Fruit fly (Drosophila melanogaster): ENCODE data around the gene Sr-CIV.

DNA sequence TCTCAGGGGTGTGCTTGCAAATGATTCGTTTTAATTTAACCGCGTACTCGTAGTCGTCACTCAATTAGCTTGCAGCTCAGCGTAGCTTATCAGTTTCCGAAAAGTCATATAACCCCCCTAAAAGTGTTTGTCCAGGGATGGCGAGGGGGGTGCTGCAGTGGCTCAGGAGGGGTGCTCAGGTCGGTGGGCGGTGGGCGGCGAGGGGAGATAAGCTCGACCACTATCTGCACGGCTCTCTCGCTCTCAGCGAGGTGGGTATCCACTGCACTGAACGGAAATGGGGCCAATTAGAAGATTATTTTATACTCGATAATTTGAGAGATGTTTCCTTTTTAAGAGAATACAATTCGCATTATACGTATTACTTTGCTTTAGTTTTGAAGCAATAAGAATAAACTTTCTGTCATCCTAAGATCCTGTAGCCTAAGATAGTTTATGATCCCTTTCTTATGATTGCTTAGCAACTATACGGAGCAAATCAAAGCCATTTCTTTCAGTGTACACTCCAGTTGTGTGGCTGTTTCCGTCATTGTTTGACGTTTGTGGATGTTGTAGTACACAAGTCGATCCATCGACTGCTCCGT lies 49.4 kb upstream of the Sr-CIV start:
- TF ChIP-seq Hr39 (optimal IDR thresholded peaks at IDR 0.05) (no peak), crc (GFP tag; optimal IDR thresholded peaks at IDR 0.05) (no peak)

All from whole organism, embryonic.